Worm (Caenorhabditis elegans) whole organism, late embryonic: ENCODE data around the gene T24D8.6.

ENCODE experiments used
- C38D4.7 ChIP-seq: fragments of 200-800 bp; sonication (Bioruptor generic); optimal IDR thresholded peaks from 2 replicates; lab custom pipeline; 2018; ENCODE audit warnings: mild to moderate bottlenecking, missing genetic modification characterization, moderate library complexity, missing compliant biosample characterization
- F13H6.1 ChIP-seq: sonication (generic microtip); optimal IDR thresholded peaks from 2 replicates; lab custom pipeline; 2016; ENCODE audit warnings: missing genetic modification characterization, missing compliant biosample characterization
- Y22D7AL.16 ChIP-seq: sonication (generic microtip); optimal IDR thresholded peaks from 2 replicates; lab custom pipeline; 2016; ENCODE audit warnings: missing genetic modification characterization, missing compliant biosample characterization
- ahr-1 ChIP-seq: sonication (generic microtip); optimal IDR thresholded peaks from 2 replicates; lab custom pipeline; 2016; ENCODE audit warnings: missing genetic modification characterization, missing compliant biosample characterization
- ama-1 ChIP-seq: fragments of 150-350 bp; optimal IDR thresholded peaks from 2 replicates; lab custom pipeline; 2014
- ceh-14 ChIP-seq: sonication (generic microtip); optimal IDR thresholded peaks from 2 replicates; lab custom pipeline; 2016; ENCODE audit warnings: missing genotype, missing genetic modification characterization, missing compliant biosample characterization
- ceh-31 ChIP-seq: sonication (generic microtip); optimal IDR thresholded peaks from 2 replicates; lab custom pipeline; 2016; ENCODE audit warnings: missing genetic modification characterization, missing compliant biosample characterization
- ceh-34 ChIP-seq: sonication (generic microtip); optimal IDR thresholded peaks from 2 replicates; lab custom pipeline; 2016; ENCODE audit warnings: mild to moderate bottlenecking, missing genetic modification characterization, missing compliant biosample characterization
- ceh-9 ChIP-seq: sonication (generic microtip); optimal IDR thresholded peaks from 2 replicates; lab custom pipeline; 2016; ENCODE audit warnings: mild to moderate bottlenecking, missing genetic modification characterization, inconsistent platforms, missing compliant biosample characterization
- che-1 ChIP-seq: sonication (generic microtip); optimal IDR thresholded peaks from 2 replicates; lab custom pipeline; 2016; ENCODE audit warnings: mild to moderate bottlenecking, missing genetic modification characterization, missing compliant biosample characterization
- dmd-4 ChIP-seq: sonication (generic microtip); optimal IDR thresholded peaks from 2 replicates; lab custom pipeline; 2016; ENCODE audit warnings: borderline replicate concordance, missing genetic modification characterization, missing compliant biosample characterization
- elt-2 ChIP-seq: sonication (generic microtip); optimal IDR thresholded peaks from 2 replicates; lab custom pipeline; 2016; ENCODE audit warnings: missing genetic modification reagents, missing genetic modification characterization, missing compliant biosample characterization
- ets-4 ChIP-seq: sonication (generic microtip); optimal IDR thresholded peaks from 2 replicates; lab custom pipeline; 2016; ENCODE audit warnings: missing genetic modification characterization, missing compliant biosample characterization
- eyg-1 ChIP-seq: sonication (generic microtip); optimal IDR thresholded peaks from 2 replicates; lab custom pipeline; 2016; ENCODE audit warnings: missing genotype, missing genetic modification characterization, missing compliant biosample characterization
- gmeb-2 ChIP-seq: sonication (generic microtip); optimal IDR thresholded peaks from 2 replicates; lab custom pipeline; 2016; ENCODE audit warnings: missing genetic modification characterization, inconsistent platforms, missing compliant biosample characterization
- hlh-13 ChIP-seq: fragments of 200-800 bp; sonication (Bioruptor generic); optimal IDR thresholded peaks from 2 replicates; lab custom pipeline; 2018; ENCODE audit warnings: mild to moderate bottlenecking, missing genetic modification characterization, missing compliant biosample characterization
- hlh-15 ChIP-seq: sonication (generic microtip); optimal IDR thresholded peaks from 2 replicates; lab custom pipeline; 2016; ENCODE audit warnings: missing genetic modification characterization, missing compliant biosample characterization
- hlh-8 ChIP-seq: sonication (generic microtip); optimal IDR thresholded peaks from 2 replicates; lab custom pipeline; 2016; ENCODE audit warnings: missing genotype, missing genetic modification characterization, missing compliant biosample characterization
- lin-11 ChIP-seq: fragments of 200-800 bp; sonication (Bioruptor generic); optimal IDR thresholded peaks from 2 replicates; lab custom pipeline; 2018; ENCODE audit warnings: mild to moderate bottlenecking, missing genetic modification characterization, missing compliant biosample characterization
- madf-2 ChIP-seq: sonication (generic microtip); optimal IDR thresholded peaks from 2 replicates; lab custom pipeline; 2017; ENCODE audit warnings: missing genetic modification characterization, missing compliant biosample characterization
- mec-3 ChIP-seq: sonication (generic microtip); optimal IDR thresholded peaks from 2 replicates; lab custom pipeline; 2016; ENCODE audit warnings: borderline replicate concordance, missing genetic modification characterization, missing compliant biosample characterization
- nfya-1 ChIP-seq: sonication (generic microtip); optimal IDR thresholded peaks from 2 replicates; lab custom pipeline; 2017; ENCODE audit warnings: missing genetic modification characterization, mild to moderate bottlenecking, missing compliant biosample characterization, antibody characterized with exemption, moderate library complexity
- nhr-11 ChIP-seq: fragments of 150-350 bp; optimal IDR thresholded peaks from 2 replicates; lab custom pipeline; 2014; ENCODE audit warnings: missing biosample characterization, missing genetic modification characterization
- nhr-232 ChIP-seq: sonication (generic microtip); optimal IDR thresholded peaks from 2 replicates; lab custom pipeline; 2016; ENCODE audit warnings: missing genetic modification characterization, missing compliant biosample characterization
- pag-3 ChIP-seq: sonication (generic microtip); optimal IDR thresholded peaks from 2 replicates; lab custom pipeline; 2016; ENCODE audit warnings: missing compliant biosample characterization, missing genetic modification characterization, borderline replicate concordance
- pax-1 ChIP-seq: fragments of 150-350 bp; optimal IDR thresholded peaks from 2 replicates; lab custom pipeline; 2014; ENCODE audit warnings: missing biosample characterization, missing genetic modification characterization
- pha-2 ChIP-seq: sonication (generic microtip); optimal IDR thresholded peaks from 2 replicates; lab custom pipeline; 2017; ENCODE audit warnings: mild to moderate bottlenecking, missing genetic modification characterization, missing compliant biosample characterization
- sdc-2 ChIP-seq: sonication (generic microtip); optimal IDR thresholded peaks from 2 replicates; lab custom pipeline; 2016; ENCODE audit warnings: missing genotype, missing genetic modification characterization, missing compliant biosample characterization
- sox-2 ChIP-seq: fragments of 200-800 bp; sonication (Bioruptor generic); IDR thresholded peaks from 2 replicates; pipeline ENCODE4 v1.3.6; 2022; ENCODE audit warnings: missing genetic modification reagents, missing genetic modification characterization, missing compliant biosample characterization
- tbx-7 ChIP-seq: sonication (generic microtip); optimal IDR thresholded peaks from 2 replicates; lab custom pipeline; 2016; ENCODE audit warnings: missing genotype, missing genetic modification characterization, missing compliant biosample characterization
- ttx-3 ChIP-seq: sonication (generic microtip); optimal IDR thresholded peaks from 2 replicates; lab custom pipeline; 2016; ENCODE audit warnings: missing genetic modification reagents, missing genetic modification characterization, missing compliant biosample characterization
- unc-3 ChIP-seq, 2 experiments: fragments of 200-800 bp in 1 of 2; sonication (Bioruptor generic) in 1 of 2; sonication (generic microtip) in 1 of 2; conservative IDR thresholded peaks in 1 of 2; optimal IDR thresholded peaks in 1 of 2; 2 replicates each; pipeline versions ENCODE4 v1.3.6 to Lab custom; 2016 to 2022; ENCODE audit warnings: missing compliant biosample characterization in 2 of 2, missing genetic modification characterization in 2 of 2, missing genetic modification reagents in 1 of 2
- unc-86 ChIP-seq: sonication (generic microtip); optimal IDR thresholded peaks from 2 replicates; lab custom pipeline; 2016; ENCODE audit warnings: missing genetic modification characterization, missing compliant biosample characterization
- zip-5 ChIP-seq: sonication (generic microtip); optimal IDR thresholded peaks from 2 replicates; lab custom pipeline; 2016; ENCODE audit warnings: missing genetic modification characterization, missing compliant biosample characterization
- ztf-16 ChIP-seq: sonication (generic microtip); optimal IDR thresholded peaks from 2 replicates; lab custom pipeline; 2017; ENCODE audit warnings: missing genetic modification characterization, missing compliant biosample characterization

Gene T24D8.6

ce11 chrX:2382227-2382626 is 16.4 kb upstream of the T24D8.6 start:
- TF ChIP-seq pax-1 (no peak), ets-4 (tag; lab: Kevin White, UChicago) (no peak), elt-2 (no peak), sdc-2 (tag; lab: Kevin White, UChicago) (peak; percentile 2), ceh-9 (tag; lab: Kevin White, UChicago) (no peak), ceh-31 (tag; lab: Kevin White, UChicago) (peak; percentile 26), ttx-3 (no peak)

ce11 chrX:2381282-2381681 is 15.5 kb upstream of the T24D8.6 start, which contains the start of gene F47G3.4:
TSS of gene F47G3.4 (plus strand) at chrX:2381582.
- TF ChIP-seq ama-1 (lab: Kevin White, UChicago): no peak
- no peak for TF ChIP-seq nhr-11 (tag; lab: Kevin White, UChicago)
- no peak for TF ChIP-seq sox-2 (GFP tag; lab: Robert Waterston, UW)
- TF ChIP-seq ztf-16 (tag; lab: Kevin White, UChicago): no peak
- no peak for TF ChIP-seq C38D4.7
- TF ChIP-seq che-1: no peak
- TF ChIP-seq dmd-4 (tag; lab: Kevin White, UChicago): no peak
- TF ChIP-seq gmeb-2 (tag; lab: Kevin White, UChicago): no peak
- no peak for TF ChIP-seq pag-3 (tag; lab: Kevin White, UChicago)
- no peak for TF ChIP-seq sdc-2 (tag; lab: Kevin White, UChicago)
- no peak for TF ChIP-seq unc-86 (tag; lab: Kevin White, UChicago)
- no peak for TF ChIP-seq zip-5 (tag; lab: Kevin White, UChicago)
- no peak for TF ChIP-seq pha-2 (tag; lab: Kevin White, UChicago)
- no peak for TF ChIP-seq F13H6.1 (tag; lab: Kevin White, UChicago)
- TF ChIP-seq, all 69 proteins: peak for 0

- TF ChIP-seq hlh-15 (tag; lab: Kevin White, UChicago) (no peak), ceh-31 (tag; lab: Kevin White, UChicago) (no peak), nhr-232 (tag; lab: Kevin White, UChicago) (no peak), mec-3 (no peak), unc-3 (GFP tag; conservative IDR thresholded peaks at IDR 0.05; lab: Robert Waterston, UW) (no peak), unc-3 (tag; optimal IDR thresholded peaks at IDR 0.05; lab: Kevin White, UChicago) (no peak), unc-86 (tag; lab: Kevin White, UChicago) (no peak), Y22D7AL.16 (tag; lab: Kevin White, UChicago) (no peak), lin-11 (tag; lab: Kevin White, UChicago) (no peak), ztf-16 (tag; lab: Kevin White, UChicago) (no peak), madf-2 (tag; lab: Kevin White, UChicago) (no peak), hlh-13 (GFP tag; lab: Kevin White, UChicago) (no peak), zip-5 (tag; lab: Kevin White, UChicago) (no peak), ceh-14 (tag; lab: Kevin White, UChicago) (no peak), ahr-1 (tag; lab: Kevin White, UChicago) (no peak), nfya-1 (tag; lab: Kevin White, UChicago) (no peak)
Observed at ce11 chrX:2380818-2381217, 15.0 kb upstream of the T24D8.6 start.

ce11 chrX:2375300-2376035 is 9.7 kb upstream of the T24D8.6 start, which contains the start of gene F47G3.3:
TSS of gene F47G3.3 (plus strand) at chrX:2375985.
- TF ChIP-seq tbx-7 (tag; lab: Kevin White, UChicago) (no peak), elt-2 (no peak), hlh-13 (GFP tag; lab: Kevin White, UChicago) (no peak), hlh-8 (tag; lab: Kevin White, UChicago) (no peak), ceh-34 (no peak), eyg-1 (tag; lab: Kevin White, UChicago) (no peak)
